Fruit fly (Drosophila melanogaster) whole organism, embryonic: ENCODE measurements around the gene Tis11.

Experiments used
- Bdp1 ChIP-seq: fragments of 200-800 bp; sonication (Bioruptor generic); optimal IDR thresholded peaks from 3 replicates; lab custom pipeline; 2016; ENCODE audit warnings: missing biosample characterization, missing genetic modification characterization
- CG11560 ChIP-seq: fragments of 200-800 bp; sonication (Bioruptor generic); IDR thresholded peaks from 3 replicates; pipeline ENCODE4 v1.3.6; 2022; ENCODE audit warnings: missing biosample characterization, missing genetic modification characterization
- CG13624 ChIP-seq: fragments of 200-800 bp; sonication (Bioruptor generic); optimal IDR thresholded peaks from 2 replicates; lab custom pipeline; 2016; ENCODE audit warnings: missing biosample characterization, missing genetic modification characterization
- CG14710 ChIP-seq: fragments of 200-800 bp; sonication (Bioruptor generic); optimal IDR thresholded peaks from 3 replicates; lab custom pipeline; 2019; ENCODE audit warnings: missing biosample characterization, mild to moderate bottlenecking, missing genetic modification characterization, moderate library complexity
- CG15011 ChIP-seq: fragments of 200-800 bp; sonication (Bioruptor generic); optimal IDR thresholded peaks from 3 replicates; lab custom pipeline; 2018; ENCODE audit warnings: missing biosample characterization, mild to moderate bottlenecking, missing genetic modification characterization
- CG1602 ChIP-seq: fragments of 200-800 bp; sonication (Bioruptor generic); optimal IDR thresholded peaks from 3 replicates; lab custom pipeline; 2016; ENCODE audit warnings: missing biosample characterization, missing genetic modification characterization
- CG1603 ChIP-seq: fragments of 200-800 bp; sonication (Bioruptor generic); optimal IDR thresholded peaks from 2 replicates; lab custom pipeline; 2019; ENCODE audit warnings: missing biosample characterization, mild to moderate bottlenecking, missing genetic modification characterization, moderate library complexity
- CG16815 ChIP-seq: fragments of 200-800 bp; sonication (Bioruptor generic); optimal IDR thresholded peaks from 3 replicates; lab custom pipeline; 2017; ENCODE audit warnings: missing biosample characterization, mild to moderate bottlenecking, missing genetic modification characterization
- CG16863 ChIP-seq: fragments of 200-800 bp; sonication (Bioruptor generic); optimal IDR thresholded peaks from 3 replicates; lab custom pipeline; 2016; ENCODE audit warnings: missing biosample characterization, missing genetic modification characterization
- CG17328 ChIP-seq: fragments of 200-800 bp; sonication (Bioruptor generic); IDR thresholded peaks from 2 replicates; pipeline ENCODE4 v1.3.6; 2022; ENCODE audit warnings: missing biosample characterization, missing genetic modification characterization
- CG17829 ChIP-seq: fragments of 200-800 bp; optimal IDR thresholded peaks from 2 replicates; lab custom pipeline; 2019; ENCODE audit warnings: missing biosample characterization, mild to moderate bottlenecking, missing genetic modification characterization, moderate library complexity
- CG18476 ChIP-seq: fragments of 200-800 bp; sonication (Bioruptor generic); optimal IDR thresholded peaks from 2 replicates; lab custom pipeline; 2016; ENCODE audit warnings: missing biosample characterization, mild to moderate bottlenecking, missing genetic modification characterization
- CG2202 ChIP-seq: fragments of 200-800 bp; sonication (Bioruptor generic); optimal IDR thresholded peaks from 2 replicates; lab custom pipeline; 2018; ENCODE audit warnings: missing biosample characterization, mild to moderate bottlenecking, missing genetic modification characterization
- CG30403 ChIP-seq: fragments of 200-800 bp; sonication (Bioruptor generic); optimal IDR thresholded peaks from 3 replicates; lab custom pipeline; 2016; ENCODE audit warnings: missing biosample characterization, missing genetic modification characterization
- CG32532 ChIP-seq: fragments of 200-800 bp; sonication (Bioruptor generic); IDR thresholded peaks from 2 replicates; pipeline ENCODE4 v1.3.6; 2022; ENCODE audit warnings: missing biosample characterization, missing genetic modification characterization
- CG3847 ChIP-seq: fragments of 200-800 bp; sonication (Bioruptor generic); IDR thresholded peaks from 2 replicates; pipeline ENCODE4 v1.3.6; 2022; ENCODE audit warnings: missing biosample characterization, missing genetic modification characterization
- CG5180 ChIP-seq: fragments of 200-800 bp; sonication (Bioruptor generic); optimal IDR thresholded peaks from 3 replicates; lab custom pipeline; 2017; ENCODE audit warnings: missing biosample characterization, missing genetic modification characterization, mild to moderate bottlenecking, moderate library complexity, missing genetic modification reagents
- CG5953 ChIP-seq: fragments of 200-800 bp; sonication (Bioruptor generic); IDR thresholded peaks from 2 replicates; pipeline ENCODE4 v1.3.6; 2022; ENCODE audit warnings: missing biosample characterization, missing genetic modification characterization
- CG6175 ChIP-seq: fragments of 200-800 bp; sonication (Bioruptor generic); IDR thresholded peaks from 3 replicates; pipeline ENCODE4 v1.3.6; 2022; ENCODE audit warnings: missing biosample characterization, missing genetic modification characterization
- CG6683 ChIP-seq: fragments of 200-800 bp; sonication (Bioruptor generic); optimal IDR thresholded peaks from 2 replicates; lab custom pipeline; 2017; ENCODE audit warnings: missing biosample characterization, mild to moderate bottlenecking, missing genetic modification characterization, missing genetic modification reagents
- CG7987 ChIP-seq: fragments of 200-800 bp; sonication (Bioruptor generic); optimal IDR thresholded peaks from 2 replicates; lab custom pipeline; 2018; ENCODE audit warnings: missing biosample characterization, mild to moderate bottlenecking, missing genetic modification characterization, moderate library complexity
- CG8388 ChIP-seq: fragments of 200-800 bp; sonication (Bioruptor generic); optimal IDR thresholded peaks from 2 replicates; lab custom pipeline; 2019; ENCODE audit warnings: missing biosample characterization, mild to moderate bottlenecking, missing genetic modification characterization, moderate library complexity
- CTCF ChIP-seq: fragments of 200-800 bp; sonication (Bioruptor generic); optimal IDR thresholded peaks from 2 replicates; lab custom pipeline; 2017; ENCODE audit warnings: missing biosample characterization, mild to moderate bottlenecking, missing genetic modification characterization, moderate library complexity
- Camta ChIP-seq: fragments of 200-800 bp; sonication (Bioruptor generic); optimal IDR thresholded peaks from 2 replicates; lab custom pipeline; 2016; ENCODE audit warnings: missing biosample characterization, missing genetic modification characterization
- Doc2 ChIP-seq: fragments of 200-800 bp; sonication (Bioruptor generic); IDR thresholded peaks from 2 replicates; pipeline ENCODE4 v1.3.6; 2022; ENCODE audit warnings: missing biosample characterization, missing genetic modification characterization
- Fer3 ChIP-seq: fragments of 200-800 bp; sonication (Bioruptor generic); optimal IDR thresholded peaks from 2 replicates; lab custom pipeline; 2018; ENCODE audit warnings: missing biosample characterization, mild to moderate bottlenecking, missing genetic modification characterization, moderate library complexity
- Hmx ChIP-seq: fragments of 200-800 bp; sonication (Bioruptor generic); optimal IDR thresholded peaks from 2 replicates; lab custom pipeline; 2016; ENCODE audit warnings: missing biosample characterization, missing genetic modification characterization
- Lhr ChIP-seq: fragments of 200-800 bp; sonication (Bioruptor generic); optimal IDR thresholded peaks from 3 replicates; lab custom pipeline; 2017; ENCODE audit warnings: mild to moderate bottlenecking, missing biosample characterization, missing genetic modification reagents, missing genetic modification characterization
- MESR4 ChIP-seq: fragments of 200-800 bp; sonication (Bioruptor generic); optimal IDR thresholded peaks from 2 replicates; lab custom pipeline; 2018; ENCODE audit warnings: missing biosample characterization, mild to moderate bottlenecking, missing genetic modification characterization, moderate library complexity
- Max ChIP-seq: fragments of 200-800 bp; sonication (Bioruptor generic); optimal IDR thresholded peaks from 2 replicates; lab custom pipeline; 2016; ENCODE audit warnings: missing biosample characterization, mild to moderate bottlenecking, missing genetic modification characterization
- NK7.1 ChIP-seq: fragments of 200-800 bp; sonication (Bioruptor generic); optimal IDR thresholded peaks from 3 replicates; lab custom pipeline; 2016; ENCODE audit warnings: missing biosample characterization, missing genetic modification characterization
- Trl ChIP-seq, 3 experiments: fragments of >200 bp in 2 of 3; fragments of 200-800 bp in 1 of 3; sonication (Bioruptor generic) in 1 of 3; optimal IDR thresholded peaks; 2 replicates in 1 of 3; 3 replicates in 2 of 3; lab custom pipeline; 2016 to 2017; ENCODE audit warnings: missing biosample characterization in 1 of 3, missing genetic modification characterization in 1 of 3
- YL-1 ChIP-seq: fragments of 200-800 bp; sonication (Bioruptor generic); optimal IDR thresholded peaks from 3 replicates; lab custom pipeline; 2017; ENCODE audit warnings: missing biosample characterization, mild to moderate bottlenecking, missing genetic modification characterization
- al ChIP-seq: fragments of 200-800 bp; sonication (Bioruptor generic); IDR thresholded peaks from 2 replicates; pipeline ENCODE4 v1.3.6; 2022; ENCODE audit warnings: missing biosample characterization, missing genetic modification characterization
- ase ChIP-seq: fragments of 200-800 bp; sonication (Bioruptor generic); IDR thresholded peaks from 3 replicates; pipeline ENCODE4 v1.3.6; 2022; ENCODE audit warnings: missing biosample characterization, missing genetic modification characterization
- chinmo ChIP-seq: fragments of 200-800 bp; sonication (Bioruptor generic); IDR thresholded peaks from 4 replicates; pipeline ENCODE4 v1.3.6; 2022; ENCODE audit warnings: missing biosample characterization, missing genetic modification characterization; ENCODE audit not compliant: partially characterized antibody
- dimm ChIP-seq: fragments of 200-800 bp; sonication (Bioruptor generic); IDR thresholded peaks from 2 replicates; pipeline ENCODE4 v1.3.6; 2022; ENCODE audit warnings: missing biosample characterization, missing genetic modification characterization
- dmrt99B ChIP-seq: fragments of 200-800 bp; sonication (Bioruptor generic); optimal IDR thresholded peaks from 2 replicates; lab custom pipeline; 2018; ENCODE audit warnings: missing biosample characterization, mild to moderate bottlenecking, missing genetic modification characterization, moderate library complexity
- ems ChIP-seq: fragments of 200-800 bp; sonication (Bioruptor generic); optimal IDR thresholded peaks from 3 replicates; lab custom pipeline; 2016; ENCODE audit warnings: missing biosample characterization, missing genetic modification characterization
- en ChIP-seq: fragments of 200-800 bp; sonication (Bioruptor generic); optimal IDR thresholded peaks from 2 replicates; lab custom pipeline; 2016; ENCODE audit warnings: missing biosample characterization, missing genetic modification characterization
- inv ChIP-seq: fragments of 200-800 bp; sonication (Bioruptor generic); IDR thresholded peaks from 2 replicates; pipeline ENCODE4 v1.3.6; 2022; ENCODE audit warnings: missing biosample characterization, missing genetic modification characterization; ENCODE audit not compliant: partially characterized antibody
- pan ChIP-seq, 4 experiments: fragments of >200 bp in 3 of 4; fragments of 200-800 bp in 1 of 4; sonication (Bioruptor generic) in 1 of 4; optimal IDR thresholded peaks in 3 of 4; IDR thresholded peaks in 1 of 4; 2 replicates each; pipeline versions ENCODE4 v1.3.6 to Lab custom; 2017 to 2022; ENCODE audit warnings: missing biosample characterization in 2 of 4, missing genetic modification characterization in 2 of 4, mixed read lengths in 1 of 4
- pros ChIP-seq: fragments of 200-800 bp; sonication (Bioruptor generic); optimal IDR thresholded peaks from 3 replicates; lab custom pipeline; 2019; ENCODE audit warnings: missing biosample characterization, mild to moderate bottlenecking, missing genetic modification characterization, moderate library complexity
- stwl ChIP-seq: fragments of 200-800 bp; sonication (Bioruptor generic); optimal IDR thresholded peaks from 3 replicates; lab custom pipeline; 2018; ENCODE audit warnings: missing biosample characterization, mild to moderate bottlenecking, missing genetic modification characterization, moderate library complexity
- sug ChIP-seq: fragments of 200-800 bp; optimal IDR thresholded peaks from 2 replicates; lab custom pipeline; 2019; ENCODE audit warnings: missing biosample characterization, mild to moderate bottlenecking, missing genetic modification characterization, moderate library complexity
- tgo ChIP-seq: fragments of 200-800 bp; sonication (Bioruptor generic); IDR thresholded peaks from 3 replicates; pipeline ENCODE4 v1.3.6; 2022; ENCODE audit warnings: missing biosample characterization, missing genetic modification characterization
- twi ChIP-seq: fragments of 200-800 bp; optimal IDR thresholded peaks from 2 replicates; lab custom pipeline; 2019; ENCODE audit warnings: missing biosample characterization, mild to moderate bottlenecking, missing genetic modification characterization, moderate library complexity
- vfl ChIP-seq: fragments of 200-800 bp; sonication (Bioruptor generic); optimal IDR thresholded peaks from 2 replicates; lab custom pipeline; 2016; ENCODE audit warnings: missing biosample characterization, missing genetic modification characterization
- vvl ChIP-seq: fragments of 200-800 bp; sonication (Bioruptor generic); IDR thresholded peaks from 2 replicates; pipeline ENCODE4 v1.3.6; 2022; ENCODE audit warnings: missing biosample characterization, missing genetic modification characterization

Tis11 gene

dm6 chrX:12631317-12632156 is 27.7 kb upstream of the Tis11 start, which contains the start of gene Tomosyn (continued):
- TF ChIP-seq pros = no peak
- peak; percentile 70 for TF ChIP-seq MESR4 (GFP tag; lab: Kevin White, UChicago)
- TF ChIP-seq CG17328 (GFP tag; lab: Robert Waterston, UW) = 0 out of 2 replicates have a peak, but pooled peaks have one; percentile 40
- TF ChIP-seq CG8388 = peak; percentile 40
- peak; percentile 59; the same call in 1 of the 2 replicates for TF ChIP-seq CG32532 (GFP tag; lab: Robert Waterston, UW)
- TF ChIP-seq CG1603 = peak; percentile 47
- peak; percentile 34 for TF ChIP-seq YL-1 (GFP tag; lab: Kevin White, UChicago)
- TF ChIP-seq Trl (optimal IDR thresholded peaks at IDR 0.05; lab: Kevin White, UChicago) = no peak
- TF ChIP-seq Trl (GFP tag; optimal IDR thresholded peaks at IDR 0.05; lab: Kevin White, UChicago) = peak; percentile 23
- TF ChIP-seq CG2202 (tag; lab: Kevin White, UChicago) = no peak
- TF ChIP-seq Camta (GFP tag; lab: Kevin White, UChicago) = no peak
- TF ChIP-seq CTCF (GFP tag; lab: Kevin White, UChicago) = peak; percentile 3
- no peak for TF ChIP-seq Doc2
- TF ChIP-seq CG13624 (GFP tag; lab: Kevin White, UChicago) = peak; percentile 51
- peak; percentile 35 for TF ChIP-seq ems (GFP tag; lab: Kevin White, UChicago)
- TF ChIP-seq CG1602 (GFP tag; lab: Kevin White, UChicago) = no peak
- TF ChIP-seq CG15011 (GFP tag; lab: Kevin White, UChicago) = no peak
- no peak for TF ChIP-seq Hmx (GFP tag; lab: Kevin White, UChicago)
- TF ChIP-seq Fer3 (tag; lab: Kevin White, UChicago) = peak; percentile 7
- no peak for TF ChIP-seq ase (GFP tag; lab: Robert Waterston, UW)
- TF ChIP-seq tgo (GFP tag; lab: Robert Waterston, UW) = no peak
- peak; percentile 69 for TF ChIP-seq inv (GFP tag; lab: Robert Waterston, UW)
- peak; percentile 19 for TF ChIP-seq dmrt99B
- TF ChIP-seq CG16863 (GFP tag; lab: Kevin White, UChicago) = peak; percentile 18
- TF ChIP-seq CG5180 (GFP tag; lab: Kevin White, UChicago) = no peak
- no peak for TF ChIP-seq CG5953 (GFP tag; lab: Robert Waterston, UW)
- TF ChIP-seq CG7987 = no peak
- no peak for TF ChIP-seq dimm (GFP tag; lab: Robert Waterston, UW)
- no peak for TF ChIP-seq vfl (GFP tag; lab: Kevin White, UChicago)
- no peak for TF ChIP-seq CG11560
- no peak for TF ChIP-seq al (GFP tag; lab: Robert Waterston, UW)
- no peak for TF ChIP-seq CG16815 (GFP tag; lab: Kevin White, UChicago)
- TF ChIP-seq chinmo = peak; percentile 67; the same call in 2 of the 4 replicates
- no peak for TF ChIP-seq twi (tag; lab: Kevin White, UChicago)
- TF ChIP-seq CG6175 (GFP tag; lab: Robert Waterston, UW) = no peak
- TF ChIP-seq stwl (tag; lab: Kevin White, UChicago) = peak; percentile 86
- peak; percentile 96 for TF ChIP-seq sug (tag; lab: Kevin White, UChicago)
- peak; percentile 41 for TF ChIP-seq CG30403
- TF ChIP-seq NK7.1 = no peak
- no peak for TF ChIP-seq CG6683 (GFP tag; lab: Kevin White, UChicago)
- TF ChIP-seq Bdp1 (GFP tag; lab: Kevin White, UChicago) = no peak
- TF ChIP-seq Lhr (GFP tag; lab: Kevin White, UChicago) = peak; percentile 4
- TF ChIP-seq CG14710 (tag; lab: Kevin White, UChicago) = peak; percentile 53
- TF ChIP-seq vvl (GFP tag; lab: Robert Waterston, UW) = peak; percentile 33; the same call in 1 of the 2 replicates
- peak; percentile 49 for TF ChIP-seq Max (GFP tag; lab: Kevin White, UChicago)
- no peak for TF ChIP-seq pan (optimal IDR thresholded peaks at IDR 0.05; lab: Kevin White, UChicago)
- TF ChIP-seq pan (GFP tag; optimal IDR thresholded peaks at IDR 0.05 in 1 of 2, IDR thresholded peaks at IDR 0.05 in 1 of 2) = no peak
- no peak for TF ChIP-seq CG18476
- TF ChIP-seq en (GFP tag; lab: Kevin White, UChicago) = no peak
- TF ChIP-seq CG17829 (tag; lab: Kevin White, UChicago) = peak; percentile 62
- TF ChIP-seq CG3847 = peak; percentile 50
